Worm (Caenorhabditis elegans): Measurements from ENCODE around the gene sru-30.

Gene sru-30

DNA sequence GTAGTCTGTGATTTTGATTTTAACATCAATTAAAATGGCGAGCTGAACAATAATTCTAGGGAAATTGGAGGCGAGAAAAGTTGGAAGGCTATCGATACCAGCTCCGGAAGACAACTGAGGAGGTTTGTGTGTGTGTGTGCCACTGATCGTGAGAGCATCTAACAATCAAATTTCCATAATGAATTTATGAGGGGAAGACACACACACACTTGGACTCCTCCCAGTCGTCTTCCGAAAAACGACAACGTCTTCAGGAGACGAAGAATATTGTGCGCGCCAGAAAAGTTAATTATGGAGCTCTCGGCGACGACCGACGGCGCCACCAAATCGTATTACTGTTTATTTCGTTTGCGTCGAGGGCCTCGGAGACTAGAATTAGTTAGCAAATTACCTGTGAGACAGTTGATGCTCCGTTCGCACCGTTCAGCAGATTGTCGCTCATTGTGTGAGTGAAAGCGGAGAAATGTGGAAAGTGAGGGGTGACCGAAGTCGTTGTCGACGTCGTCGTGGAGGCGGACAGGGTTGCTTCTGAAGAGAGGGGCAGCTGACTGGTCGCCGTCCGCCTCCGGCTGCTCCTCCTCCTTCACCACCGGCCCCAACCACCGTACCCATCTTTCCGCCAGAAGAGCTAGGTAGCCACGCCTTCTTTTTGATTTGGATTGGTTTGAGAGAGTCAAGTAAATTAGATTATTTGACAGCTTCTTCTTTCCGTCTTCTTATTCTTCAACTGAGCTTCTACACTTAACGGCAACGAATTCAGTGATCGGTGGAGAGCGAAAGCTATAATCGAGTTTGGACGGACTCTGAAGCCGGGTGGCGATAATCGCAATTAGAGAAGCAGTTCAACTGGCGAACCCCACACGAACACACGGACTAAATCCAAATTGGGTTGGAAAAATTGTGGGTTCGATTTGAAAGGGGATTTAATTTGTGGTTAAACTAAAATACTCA lies 44.5 kb upstream of the sru-30 start, which contains the start of gene unc-42 (continued):
- TF ChIP-seq Y116A8C.19 (tag; optimal IDR thresholded peaks at IDR 0.05; ENCODE audit: borderline replicate concordance) (no peak), dsc-1 (tag; optimal IDR thresholded peaks at IDR 0.05) (no peak), nhr-84 (tag; optimal IDR thresholded peaks at IDR 0.05) (no peak), tlp-1 (tag; optimal IDR thresholded peaks at IDR 0.05) (no peak), unc-130 (tag; optimal IDR thresholded peaks at IDR 0.05) (no peak), nhr-28 (tag; optimal IDR thresholded peaks at IDR 0.05) (no peak), ceh-88 (GFP tag; IDR thresholded peaks at IDR 0.05) (no peak), swsn-7 (tag; optimal IDR thresholded peaks at IDR 0.05) (peak; percentile 16), ztf-4 (tag; optimal IDR thresholded peaks at IDR 0.05) (no peak), ets-5 (GFP tag; IDR thresholded peaks at IDR 0.05) (no peak), nhr-12 (tag; optimal IDR thresholded peaks at IDR 0.05) (no peak), hlh-4 (tag; optimal IDR thresholded peaks at IDR 0.05) (no peak), elt-2 (tag; optimal IDR thresholded peaks at IDR 0.05) (no peak), blmp-1 (tag; optimal IDR thresholded peaks at IDR 0.05) (no peak), ces-1 (GFP tag; optimal IDR thresholded peaks at IDR 0.05) (peak; percentile 100), unc-98 (GFP tag; IDR thresholded peaks at IDR 0.05) (no peak), C16A3.4 (tag; optimal IDR thresholded peaks at IDR 0.05) (no peak), lir-3 (tag; optimal IDR thresholded peaks at IDR 0.05; ENCODE audit: poor library complexity) (no peak), fkh-8 (tag; optimal IDR thresholded peaks at IDR 0.05) (no peak), aly-2 (tag; optimal IDR thresholded peaks at IDR 0.05) (no peak), hpl-2 (GFP tag; optimal IDR thresholded peaks at IDR 0.05) (no peak), sptf-1 (tag; optimal IDR thresholded peaks at IDR 0.05) (no peak), dpl-1 (GFP tag; optimal IDR thresholded peaks at IDR 0.05) (no peak), nhr-11 (tag; optimal IDR thresholded peaks at IDR 0.05) (no peak), egl-27 (tag; optimal IDR thresholded peaks at IDR 0.05) (no peak), isw-1 (GFP tag; IDR thresholded peaks at IDR 0.05) (no peak), ceh-90 (tag; optimal IDR thresholded peaks at IDR 0.05) (no peak), lin-35 (GFP tag; optimal IDR thresholded peaks at IDR 0.05) (no peak), jun-1 (tag; optimal IDR thresholded peaks at IDR 0.05) (no peak), ceh-8 (GFP tag; optimal IDR thresholded peaks at IDR 0.05) (no peak), pag-3 (tag; optimal IDR thresholded peaks at IDR 0.05; ENCODE audit: borderline replicate concordance, insufficient read depth) (no peak), pqm-1 (tag; optimal IDR thresholded peaks at IDR 0.05) (no peak), lin-39 (tag; optimal IDR thresholded peaks at IDR 0.05) (no peak)

DNA sequence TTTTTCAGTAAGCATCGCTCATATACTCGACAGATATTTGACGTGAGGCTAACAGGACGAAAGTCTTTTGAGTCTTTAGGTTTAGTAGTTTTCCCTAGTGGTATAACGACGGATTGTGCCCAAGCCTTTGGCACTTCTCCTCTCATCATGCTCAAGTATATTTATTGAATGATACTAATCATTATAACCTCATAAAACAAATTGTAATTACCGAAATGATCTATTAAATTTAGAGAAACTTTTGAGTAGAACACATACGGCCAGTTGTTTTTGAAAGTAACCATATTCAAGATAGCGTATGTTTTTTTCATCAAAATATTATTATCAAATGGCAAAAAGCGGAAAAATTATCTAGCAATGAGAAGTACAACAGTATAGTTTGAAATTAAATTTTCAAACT lies 42.3 kb upstream of the sru-30 start:
- TF ChIP-seq ztf-11 (tag; optimal IDR thresholded peaks at IDR 0.05) (no peak), blmp-1 (tag; optimal IDR thresholded peaks at IDR 0.05) (no peak), rnt-1 (tag; optimal IDR thresholded peaks at IDR 0.05) (no peak), efl-3 (GFP tag; optimal IDR thresholded peaks at IDR 0.05) (no peak), unc-98 (GFP tag; IDR thresholded peaks at IDR 0.05) (no peak), ces-1 (GFP tag; optimal IDR thresholded peaks at IDR 0.05) (no peak), hlh-4 (tag; optimal IDR thresholded peaks at IDR 0.05) (no peak), lin-15B (tag; optimal IDR thresholded peaks at IDR 0.05) (no peak), xbp-1 (tag; optimal IDR thresholded peaks at IDR 0.05) (no peak), ama-1 (optimal IDR thresholded peaks at IDR 0.05) (no peak), egl-13 (tag; optimal IDR thresholded peaks at IDR 0.05) (no peak), nhr-77 (tag; optimal IDR thresholded peaks at IDR 0.05) (no peak), dsc-1 (tag; optimal IDR thresholded peaks at IDR 0.05) (no peak), elt-2 (tag; optimal IDR thresholded peaks at IDR 0.05) (no peak), fos-1 (tag; optimal IDR thresholded peaks at IDR 0.05) (no peak), F16B12.6 (tag; optimal IDR thresholded peaks at IDR 0.05) (no peak), pqm-1 (tag; optimal IDR thresholded peaks at IDR 0.05) (no peak), pax-3 (tag; optimal IDR thresholded peaks at IDR 0.05) (no peak)
